Fruit fly (Drosophila melanogaster) whole organism, pupa: ENCODE measurements around the gene CG4467.

Source experiments
- CG12605 ChIP-seq: fragments of 200-800 bp; sonication (Bioruptor generic); IDR thresholded peaks from 2 replicates; pipeline ENCODE4 v1.3.6; 2022; ENCODE audit warnings: missing biosample characterization, missing genetic modification characterization
- CG13204 ChIP-seq: fragments of 200-800 bp; sonication (Bioruptor generic); optimal IDR thresholded peaks from 2 replicates; lab custom pipeline; 2018; ENCODE audit warnings: missing biosample characterization, mild to moderate bottlenecking, missing genetic modification characterization, moderate library complexity
- CG32121 ChIP-seq: fragments of 200-800 bp; sonication (Bioruptor generic); IDR thresholded peaks from 2 replicates; pipeline ENCODE4 v1.3.6; 2022; ENCODE audit warnings: missing biosample characterization, missing genetic modification characterization
- CG34367 ChIP-seq: fragments of 200-800 bp; sonication (Bioruptor generic); optimal IDR thresholded peaks from 2 replicates; lab custom pipeline; 2018; ENCODE audit warnings: missing biosample characterization, mild to moderate bottlenecking, missing genetic modification characterization
- CG9948 ChIP-seq: fragments of 200-800 bp; sonication (Bioruptor generic); optimal IDR thresholded peaks from 2 replicates; lab custom pipeline; 2018; ENCODE audit warnings: missing biosample characterization, mild to moderate bottlenecking, missing genetic modification characterization, moderate library complexity
- D1 ChIP-seq: fragments of 200-800 bp; sonication (Bioruptor generic); optimal IDR thresholded peaks from 2 replicates; lab custom pipeline; 2018; ENCODE audit warnings: missing biosample characterization, mild to moderate bottlenecking, missing genetic modification characterization, moderate library complexity
- Pif1A ChIP-seq: fragments of 200-800 bp; sonication (Bioruptor generic); optimal IDR thresholded peaks from 3 replicates; lab custom pipeline; 2016; ENCODE audit warnings: missing biosample characterization, missing genetic modification characterization
- Pif1B ChIP-seq: fragments of 200-800 bp; sonication (Bioruptor generic); optimal IDR thresholded peaks from 3 replicates; lab custom pipeline; 2016; ENCODE audit warnings: missing biosample characterization, missing genetic modification characterization
- Snoo ChIP-seq: fragments of 200-800 bp; sonication (Bioruptor generic); optimal IDR thresholded peaks from 3 replicates; lab custom pipeline; 2017; ENCODE audit warnings: missing biosample characterization, mild to moderate bottlenecking, missing genetic modification characterization, inconsistent platforms
- gl ChIP-seq: fragments of 200-800 bp; sonication (Bioruptor generic); optimal IDR thresholded peaks from 2 replicates; lab custom pipeline; 2018; ENCODE audit warnings: missing biosample characterization, mild to moderate bottlenecking, missing genetic modification characterization
- rn ChIP-seq: fragments of 200-800 bp; sonication (Bioruptor generic); IDR thresholded peaks from 2 replicates; pipeline ENCODE4 v1.3.6; 2022; ENCODE audit warnings: missing biosample characterization, missing genetic modification characterization

DNA sequence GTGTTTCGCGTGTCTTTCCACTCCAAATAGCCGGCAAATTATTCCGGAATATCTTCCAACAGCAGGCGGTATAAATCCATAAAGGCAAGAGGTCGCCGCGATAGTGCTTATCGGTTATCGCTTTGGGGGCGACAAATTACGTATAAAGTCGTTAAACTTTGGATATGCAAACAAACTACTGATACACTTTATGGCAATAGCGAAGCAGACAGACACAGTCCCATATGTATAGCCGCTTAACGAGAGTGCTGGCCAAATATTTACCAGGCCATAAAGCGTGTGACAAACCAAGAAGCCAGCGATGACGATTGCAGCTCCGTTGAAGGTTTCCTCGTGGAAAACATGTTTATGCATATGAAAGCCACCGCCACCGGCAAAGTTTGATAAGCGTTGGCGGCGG lies 35.6 kb upstream of the CG4467 start:
- TF ChIP-seq gl (tag; lab: Kevin White, UChicago): no peak
- TF ChIP-seq Pif1B (GFP tag; lab: Kevin White, UChicago): no peak
- no peak for TF ChIP-seq rn
- TF ChIP-seq Snoo (tag; lab: Kevin White, UChicago): no peak
- no peak for TF ChIP-seq Pif1A
- TF ChIP-seq CG13204: no peak
- no peak for TF ChIP-seq CG9948 (tag; lab: Kevin White, UChicago)
- TF ChIP-seq D1 (tag; lab: Kevin White, UChicago): no peak
- TF ChIP-seq CG34367 (tag; lab: Kevin White, UChicago): no peak
- TF ChIP-seq CG32121 (GFP tag; lab: Robert Waterston, UW): no peak
- no peak for TF ChIP-seq CG12605 (GFP tag; lab: Robert Waterston, UW)
